Fruit fly (Drosophila melanogaster) whole organism, embryonic: ENCODE data around the gene klu.

ENCODE experiments used
- Atf-2 ChIP-seq: fragments of 200-800 bp; sonication (Bioruptor generic); optimal IDR thresholded peaks from 2 replicates; lab custom pipeline; 2016; ENCODE audit warnings: missing biosample characterization, missing genetic modification characterization
- Bgb ChIP-seq: fragments of 200-800 bp; sonication (Bioruptor generic); IDR thresholded peaks from 2 replicates; pipeline ENCODE4 v1.3.6; 2022; ENCODE audit warnings: missing biosample characterization, missing genetic modification characterization; ENCODE audit not compliant: partially characterized antibody
- CG10321 ChIP-seq: fragments of 200-800 bp; sonication (Bioruptor generic); IDR thresholded peaks from 2 replicates; pipeline ENCODE4 v1.3.6; 2022; ENCODE audit warnings: missing biosample characterization, missing genetic modification characterization
- CG11085 ChIP-seq: fragments of 200-800 bp; sonication (Bioruptor generic); IDR thresholded peaks from 2 replicates; pipeline ENCODE4 v1.3.6; 2022; ENCODE audit warnings: missing biosample characterization, missing genetic modification characterization
- CG11723 ChIP-seq: fragments of 200-800 bp; sonication (Bioruptor generic); optimal IDR thresholded peaks from 2 replicates; lab custom pipeline; 2017; ENCODE audit warnings: missing biosample characterization, mild to moderate bottlenecking, missing genetic modification characterization
- CG14860 ChIP-seq: fragments of 200-800 bp; sonication (Bioruptor generic); IDR thresholded peaks from 3 replicates; pipeline ENCODE4 v1.3.6; 2022; ENCODE audit warnings: missing biosample characterization, missing genetic modification characterization; ENCODE audit not compliant: partially characterized antibody
- CG16813 ChIP-seq: fragments of 200-800 bp; sonication (Bioruptor generic); IDR thresholded peaks from 3 replicates; pipeline ENCODE4 v1.3.6; 2022; ENCODE audit warnings: missing biosample characterization, missing genetic modification characterization; ENCODE audit not compliant: partially characterized antibody
- CG17359 ChIP-seq: fragments of 200-800 bp; sonication (Bioruptor generic); optimal IDR thresholded peaks from 3 replicates; lab custom pipeline; 2018; ENCODE audit warnings: missing biosample characterization, mild to moderate bottlenecking, missing genetic modification characterization, moderate library complexity
- CG18619 ChIP-seq: fragments of 200-800 bp; sonication (Bioruptor generic); optimal IDR thresholded peaks from 3 replicates; lab custom pipeline; 2017; ENCODE audit warnings: missing biosample characterization, mild to moderate bottlenecking, missing genetic modification characterization
- CG4404 ChIP-seq: fragments of 200-800 bp; sonication (Bioruptor generic); IDR thresholded peaks from 2 replicates; pipeline ENCODE4 v1.3.6; 2022; ENCODE audit warnings: missing biosample characterization, missing genetic modification characterization
- CG4424 ChIP-seq: fragments of 200-800 bp; sonication (Bioruptor generic); optimal IDR thresholded peaks from 3 replicates; lab custom pipeline; 2016; ENCODE audit warnings: missing biosample characterization, missing genetic modification characterization
- CG4854 ChIP-seq: fragments of 200-800 bp; sonication (Bioruptor generic); optimal IDR thresholded peaks from 2 replicates; lab custom pipeline; 2016; ENCODE audit warnings: missing biosample characterization, missing genetic modification characterization, inconsistent platforms
- CG6791 ChIP-seq: fragments of 200-800 bp; sonication (Bioruptor generic); IDR thresholded peaks from 3 replicates; pipeline ENCODE4 v1.3.6; 2022; ENCODE audit warnings: missing biosample characterization, missing genetic modification characterization; ENCODE audit not compliant: partially characterized antibody
- CG7963 ChIP-seq: fragments of 200-800 bp; sonication (Bioruptor generic); IDR thresholded peaks from 3 replicates; pipeline ENCODE4 v1.3.6; 2022; ENCODE audit warnings: missing biosample characterization, missing genetic modification characterization; ENCODE audit not compliant: partially characterized antibody
- CG8089 ChIP-seq: fragments of 200-800 bp; sonication (Bioruptor generic); optimal IDR thresholded peaks from 3 replicates; lab custom pipeline; 2016; ENCODE audit warnings: missing biosample characterization, missing genetic modification characterization
- CG9609 ChIP-seq: fragments of 200-800 bp; sonication (Bioruptor generic); optimal IDR thresholded peaks from 3 replicates; lab custom pipeline; 2016; ENCODE audit warnings: missing biosample characterization, missing genetic modification characterization
- Dek ChIP-seq: fragments of 200-800 bp; sonication (Bioruptor generic); optimal IDR thresholded peaks from 3 replicates; lab custom pipeline; 2019; ENCODE audit warnings: missing biosample characterization, mild to moderate bottlenecking, missing genetic modification characterization, moderate library complexity
- Dref ChIP-seq: fragments of 200-800 bp; sonication (Bioruptor generic); IDR thresholded peaks from 2 replicates; pipeline ENCODE4 v1.3.6; 2022; ENCODE audit warnings: missing biosample characterization, missing genetic modification characterization
- Ets97D ChIP-seq: fragments of 200-800 bp; sonication (Bioruptor generic); optimal IDR thresholded peaks from 3 replicates; lab custom pipeline; 2016; ENCODE audit warnings: missing biosample characterization, missing genetic modification characterization
- Hmr ChIP-seq: fragments of 200-800 bp; sonication (Bioruptor generic); optimal IDR thresholded peaks from 3 replicates; lab custom pipeline; 2017; ENCODE audit warnings: mild to moderate bottlenecking, missing biosample characterization, missing genetic modification reagents, missing genetic modification characterization
- Hr3 ChIP-seq: fragments of 200-800 bp; sonication (Bioruptor generic); optimal IDR thresholded peaks from 3 replicates; lab custom pipeline; 2016; ENCODE audit warnings: missing biosample characterization, missing genetic modification characterization
- amos ChIP-seq: fragments of 200-800 bp; sonication (Bioruptor generic); IDR thresholded peaks from 2 replicates; pipeline ENCODE4 v1.3.6; 2022; ENCODE audit warnings: missing biosample characterization, missing genetic modification characterization; ENCODE audit not compliant: partially characterized antibody
- ase ChIP-seq: fragments of 200-800 bp; sonication (Bioruptor generic); IDR thresholded peaks from 3 replicates; pipeline ENCODE4 v1.3.6; 2022; ENCODE audit warnings: missing biosample characterization, missing genetic modification characterization
- ato ChIP-seq: fragments of 200-800 bp; sonication (Bioruptor generic); IDR thresholded peaks from 2 replicates; pipeline ENCODE4 v1.3.6; 2022; ENCODE audit warnings: missing biosample characterization, missing genetic modification characterization; ENCODE audit not compliant: partially characterized antibody
- bbx ChIP-seq: fragments of 200-800 bp; sonication (Bioruptor generic); IDR thresholded peaks from 2 replicates; pipeline ENCODE4 v1.3.6; 2022; ENCODE audit warnings: missing biosample characterization, missing genetic modification characterization; ENCODE audit not compliant: partially characterized antibody
- bcd ChIP-seq: fragments of 200-800 bp; sonication (Bioruptor generic); optimal IDR thresholded peaks from 2 replicates; lab custom pipeline; 2017; ENCODE audit warnings: missing biosample characterization, mild to moderate bottlenecking, missing genetic modification characterization
- btn ChIP-seq: fragments of 200-800 bp; sonication (Bioruptor generic); optimal IDR thresholded peaks from 2 replicates; lab custom pipeline; 2016; ENCODE audit warnings: missing biosample characterization, missing genetic modification characterization
- cas ChIP-seq: fragments of 200-800 bp; sonication (Bioruptor generic); IDR thresholded peaks from 2 replicates; pipeline ENCODE4 v1.3.6; 2022; ENCODE audit warnings: missing biosample characterization, missing genetic modification characterization
- ci ChIP-seq: fragments of 200-800 bp; sonication (Bioruptor generic); IDR thresholded peaks from 3 replicates; pipeline ENCODE4 v1.3.6; 2022; ENCODE audit warnings: missing biosample characterization, missing genetic modification characterization
- dysf ChIP-seq: fragments of 200-800 bp; sonication (Bioruptor generic); IDR thresholded peaks from 3 replicates; pipeline ENCODE4 v1.3.6; 2022; ENCODE audit warnings: missing biosample characterization, missing genetic modification characterization
- exex ChIP-seq: fragments of 200-800 bp; sonication (Bioruptor generic); optimal IDR thresholded peaks from 4 replicates; lab custom pipeline; 2018; ENCODE audit warnings: missing biosample characterization, mild to moderate bottlenecking, missing genetic modification characterization, moderate library complexity
- gce ChIP-seq: fragments of 200-800 bp; sonication (Bioruptor generic); IDR thresholded peaks from 3 replicates; pipeline ENCODE4 v1.3.6; 2022; ENCODE audit warnings: missing biosample characterization, missing genetic modification characterization
- gt ChIP-seq: fragments of 200-800 bp; sonication (Bioruptor generic); IDR thresholded peaks from 2 replicates; pipeline ENCODE4 v1.3.6; 2022; ENCODE audit warnings: missing biosample characterization, missing genetic modification characterization
- klu ChIP-seq: fragments of 200-800 bp; sonication (Bioruptor generic); IDR thresholded peaks from 2 replicates; pipeline ENCODE4 v1.3.6; 2022; ENCODE audit warnings: missing biosample characterization, missing genetic modification characterization
- knrl ChIP-seq: fragments of 200-800 bp; sonication (Bioruptor generic); IDR thresholded peaks from 3 replicates; pipeline ENCODE4 v1.3.6; 2022; ENCODE audit warnings: missing biosample characterization, missing genetic modification characterization; ENCODE audit not compliant: partially characterized antibody
- lilli ChIP-seq: fragments of 200-800 bp; sonication (Bioruptor generic); optimal IDR thresholded peaks from 3 replicates; lab custom pipeline; 2016; ENCODE audit warnings: missing biosample characterization, missing genetic modification characterization
- nerfin-1 ChIP-seq: fragments of 200-800 bp; sonication (Bioruptor generic); optimal IDR thresholded peaks from 3 replicates; lab custom pipeline; 2019; ENCODE audit warnings: missing biosample characterization, mild to moderate bottlenecking, missing genetic modification characterization, moderate library complexity
- nerfin-2 ChIP-seq: fragments of 200-800 bp; sonication (Bioruptor generic); IDR thresholded peaks from 2 replicates; pipeline ENCODE4 v1.3.6; 2022; ENCODE audit warnings: missing biosample characterization, missing genetic modification characterization; ENCODE audit not compliant: partially characterized antibody
- nmo ChIP-seq: fragments of 200-800 bp; sonication (Bioruptor generic); optimal IDR thresholded peaks from 2 replicates; lab custom pipeline; 2018; ENCODE audit warnings: missing biosample characterization, mild to moderate bottlenecking, missing genetic modification characterization, moderate library complexity
- ranshi ChIP-seq: fragments of 200-800 bp; sonication (Bioruptor generic); IDR thresholded peaks from 2 replicates; pipeline ENCODE4 v1.3.6; 2022; ENCODE audit warnings: missing biosample characterization, missing genetic modification characterization
- ro ChIP-seq: fragments of 200-800 bp; sonication (Bioruptor generic); IDR thresholded peaks from 2 replicates; pipeline ENCODE4 v1.3.6; 2022; ENCODE audit warnings: missing biosample characterization, missing genetic modification characterization
- sd ChIP-seq: fragments of 200-800 bp; sonication (Bioruptor generic); optimal IDR thresholded peaks from 3 replicates; lab custom pipeline; 2018; ENCODE audit warnings: missing biosample characterization, mild to moderate bottlenecking, missing genetic modification characterization, moderate library complexity
- sens-2 ChIP-seq: fragments of 200-800 bp; sonication (Bioruptor generic); IDR thresholded peaks from 2 replicates; pipeline ENCODE4 v1.3.6; 2022; ENCODE audit warnings: missing biosample characterization, missing genetic modification characterization
- sisA ChIP-seq: fragments of 200-800 bp; sonication (Bioruptor generic); IDR thresholded peaks from 2 replicates; pipeline ENCODE4 v1.3.6; 2022; ENCODE audit warnings: missing biosample characterization, missing genetic modification characterization
- tna ChIP-seq: fragments of 200-800 bp; sonication (Bioruptor generic); IDR thresholded peaks from 2 replicates; pipeline ENCODE4 v1.3.6; 2022; ENCODE audit warnings: missing biosample characterization, missing genetic modification characterization; ENCODE audit not compliant: partially characterized antibody

Gene klu

dm6 chr3L:11011610-11012202 is 2.7 kb upstream of the klu start (continued):
- TF ChIP-seq sisA (GFP tag; lab: Robert Waterston, UW) (no peak), tna (peak; percentile 58), CG16813 (GFP tag; lab: Robert Waterston, UW) (no peak; the same call in 2 of the 3 replicates), ro (GFP tag; lab: Robert Waterston, UW) (no peak), nerfin-1 (tag; lab: Kevin White, UChicago) (peak; percentile 100), CG4404 (GFP tag; lab: Robert Waterston, UW) (no peak), CG18619 (GFP tag; lab: Kevin White, UChicago) (no peak), sd (tag; lab: Kevin White, UChicago) (peak; percentile 81), cas (GFP tag; lab: Robert Waterston, UW) (no peak), CG11723 (GFP tag; lab: Kevin White, UChicago) (no peak), amos (GFP tag; lab: Robert Waterston, UW) (peak; percentile 40; the same call in 1 of the 2 replicates), CG10321 (GFP tag; lab: Robert Waterston, UW) (no peak), klu (GFP tag; lab: Robert Waterston, UW) (peak; percentile 48; the same call in 1 of the 2 replicates), CG11085 (GFP tag; lab: Robert Waterston, UW) (no peak), btn (GFP tag; lab: Kevin White, UChicago) (no peak), CG4424 (GFP tag; lab: Kevin White, UChicago) (no peak), ci (GFP tag; lab: Robert Waterston, UW) (no peak), ase (GFP tag; lab: Robert Waterston, UW) (no peak), dysf (GFP tag; lab: Robert Waterston, UW) (0 out of 3 replicates have a peak, but pooled peaks have one; percentile 10), gce (GFP tag; lab: Robert Waterston, UW) (no peak), Dek (tag; lab: Kevin White, UChicago) (no peak), Dref (GFP tag; lab: Robert Waterston, UW) (no peak), bcd (GFP tag; lab: Kevin White, UChicago) (no peak), Hr3 (no peak), sens-2 (GFP tag; lab: Robert Waterston, UW) (no peak), Hmr (no peak), Ets97D (GFP tag; lab: Kevin White, UChicago) (no peak), exex (tag; lab: Kevin White, UChicago) (no peak), nmo (GFP tag; lab: Kevin White, UChicago) (peak; percentile 26), ato (GFP tag; lab: Robert Waterston, UW) (peak; percentile 69), nerfin-2 (GFP tag; lab: Robert Waterston, UW) (peak; percentile 61; the same call in 1 of the 2 replicates), knrl (GFP tag; lab: Robert Waterston, UW) (no peak), Atf-2 (no peak), CG17359 (tag; lab: Kevin White, UChicago) (no peak), CG8089 (GFP tag; lab: Kevin White, UChicago) (no peak), CG14860 (GFP tag; lab: Robert Waterston, UW) (peak; percentile 73), bbx (GFP tag; lab: Robert Waterston, UW) (peak; percentile 94), lilli (no peak), CG4854 (GFP tag; lab: Kevin White, UChicago) (no peak), ranshi (GFP tag; lab: Robert Waterston, UW) (no peak), CG7963 (GFP tag; lab: Robert Waterston, UW) (peak; percentile 80; the same call in 2 of the 3 replicates), CG9609 (GFP tag; lab: Kevin White, UChicago) (no peak), CG6791 (peak; percentile 94), Bgb (peak; percentile 76; the same call in 1 of the 2 replicates), gt (GFP tag; lab: Robert Waterston, UW) (no peak)
